Worm (Caenorhabditis elegans) whole organism, mixed stage, embryonic: ENCODE data around the gene zfp-3.

ENCODE experiments used
- ceh-83 ChIP-seq: fragments of 200-800 bp; sonication (Bioruptor generic); optimal IDR thresholded peaks from 2 replicates; lab custom pipeline; 2018; ENCODE audit warnings: mild to moderate bottlenecking, missing genetic modification characterization, missing compliant biosample characterization
- ces-1 ChIP-seq: fragments of 150-350 bp; optimal IDR thresholded peaks from 2 replicates; lab custom pipeline; 2014; ENCODE audit warnings: missing biosample characterization, missing genetic modification reagents, missing genetic modification characterization
- elt-1 ChIP-seq: sonication (generic microtip); optimal IDR thresholded peaks from 2 replicates; lab custom pipeline; 2017; ENCODE audit warnings: missing genetic modification characterization, mild to moderate bottlenecking, missing compliant biosample characterization, antibody characterized with exemption, moderate library complexity, borderline replicate concordance; ENCODE audit not compliant: insufficient read depth
- ham-2 ChIP-seq: fragments of 200-800 bp; sonication (Bioruptor generic); optimal IDR thresholded peaks from 2 replicates; lab custom pipeline; 2018; ENCODE audit warnings: mild to moderate bottlenecking, missing genetic modification characterization, missing compliant biosample characterization
- nhr-237 ChIP-seq: fragments of 150-350 bp; optimal IDR thresholded peaks from 2 replicates; lab custom pipeline; 2014; ENCODE audit warnings: missing biosample characterization, missing genetic modification characterization
- unc-39 ChIP-seq: fragments of 150-350 bp; optimal IDR thresholded peaks from 2 replicates; lab custom pipeline; 2014; ENCODE audit warnings: missing biosample characterization, missing genetic modification characterization
- unc-62 ChIP-seq: fragments of 150-350 bp; optimal IDR thresholded peaks from 2 replicates; lab custom pipeline; 2014; ENCODE audit warnings: missing biosample characterization, missing genetic modification reagents, missing genetic modification characterization

DNA sequence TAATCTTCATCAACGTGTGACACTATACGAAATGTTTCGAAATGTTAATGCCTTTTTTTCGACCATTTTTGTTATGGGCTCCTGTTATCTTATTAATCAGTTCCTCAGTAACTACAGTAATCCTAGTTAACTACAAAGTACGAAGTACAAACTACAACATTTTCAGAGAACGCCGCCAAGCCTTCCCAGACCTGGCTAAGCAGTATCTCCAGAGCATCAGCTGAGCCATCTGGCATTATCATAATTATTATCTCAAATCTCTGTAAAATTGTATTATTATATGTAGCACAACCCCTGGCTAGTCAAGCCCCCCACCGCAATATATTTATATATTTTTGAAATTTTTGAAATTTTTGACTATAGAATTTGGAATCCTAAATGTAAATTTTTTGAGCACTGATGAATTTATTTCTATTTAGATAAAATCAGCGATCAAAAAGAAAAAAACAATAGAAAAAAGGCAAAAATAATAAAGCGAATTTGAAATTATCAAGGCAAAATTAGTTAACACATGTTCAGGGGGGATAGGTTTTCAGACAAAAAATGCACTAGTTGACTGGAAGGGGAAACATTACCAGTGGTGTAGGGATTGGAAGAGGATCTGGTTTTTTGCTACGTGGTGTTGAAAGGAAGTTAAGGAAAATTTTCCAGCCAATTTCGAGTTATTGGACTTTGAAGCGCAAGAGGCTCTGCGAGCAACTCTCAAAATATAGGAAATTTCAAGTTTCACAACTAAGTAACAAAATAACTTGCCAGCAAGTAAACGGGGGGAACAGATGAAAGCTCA lies 5.6 kb upstream of the zfp-3 start:
- TF ChIP-seq ceh-83 = no peak
- TF ChIP-seq nhr-237 (tag; lab: Kevin White, UChicago) = no peak
- no peak for TF ChIP-seq ces-1 (GFP tag; lab: Kevin White, UChicago)
- no peak for TF ChIP-seq elt-1 (tag; lab: Kevin White, UChicago)
- TF ChIP-seq unc-62 = no peak
- TF ChIP-seq ham-2 (GFP tag; lab: Kevin White, UChicago) = no peak
- TF ChIP-seq unc-39 (tag; lab: Kevin White, UChicago) = no peak
